Worm (Caenorhabditis elegans): Measurements from ENCODE around the gene Y17G7B.20.

- TF ChIP-seq nhr-28 (tag; optimal IDR thresholded peaks at IDR 0.05): no peak
- TF ChIP-seq nhr-11 (tag; optimal IDR thresholded peaks at IDR 0.05): no peak
- TF ChIP-seq irx-1 (tag; optimal IDR thresholded peaks at IDR 0.05): no peak
- no peak for TF ChIP-seq nhr-76 (tag; optimal IDR thresholded peaks at IDR 0.05)
Observed at ce11 chrII:12005981-12006380, 26.3 kb upstream of the Y17G7B.20 start.

Measured in whole organism, L1 larva.